Fruit fly (Drosophila melanogaster) whole organism, pupa: Measurements from ENCODE around the gene Mst84B.
A peak's percentile ranks its signal among the peaks of the same experiment; 100 is the strongest.

Source experiments
- CG10348 ChIP-seq: fragments of 200-800 bp; sonication (Bioruptor generic); IDR thresholded peaks from 2 replicates; pipeline ENCODE4 v1.3.6; 2022; ENCODE audit warnings: missing biosample characterization, missing genetic modification characterization
- CG12605 ChIP-seq: fragments of 200-800 bp; sonication (Bioruptor generic); IDR thresholded peaks from 2 replicates; pipeline ENCODE4 v1.3.6; 2022; ENCODE audit warnings: missing biosample characterization, missing genetic modification characterization
- CG13204 ChIP-seq: fragments of 200-800 bp; sonication (Bioruptor generic); optimal IDR thresholded peaks from 2 replicates; lab custom pipeline; 2018; ENCODE audit warnings: missing biosample characterization, mild to moderate bottlenecking, missing genetic modification characterization, moderate library complexity
- CG14655 ChIP-seq: fragments of 200-800 bp; sonication (Bioruptor generic); optimal IDR thresholded peaks from 3 replicates; lab custom pipeline; 2017; ENCODE audit warnings: mild to moderate bottlenecking, missing biosample characterization, missing genetic modification reagents, missing genetic modification characterization
- CG15710 ChIP-seq: fragments of 200-800 bp; sonication (Bioruptor generic); optimal IDR thresholded peaks from 2 replicates; lab custom pipeline; 2018; ENCODE audit warnings: missing biosample characterization, mild to moderate bottlenecking, missing genetic modification characterization, moderate library complexity
- CG17806 ChIP-seq: fragments of 200-800 bp; sonication (Bioruptor generic); optimal IDR thresholded peaks from 2 replicates; lab custom pipeline; 2018; ENCODE audit warnings: missing biosample characterization, mild to moderate bottlenecking, missing genetic modification characterization, moderate library complexity
- CG32121 ChIP-seq: fragments of 200-800 bp; sonication (Bioruptor generic); IDR thresholded peaks from 2 replicates; pipeline ENCODE4 v1.3.6; 2022; ENCODE audit warnings: missing biosample characterization, missing genetic modification characterization
- CG34367 ChIP-seq: fragments of 200-800 bp; sonication (Bioruptor generic); optimal IDR thresholded peaks from 2 replicates; lab custom pipeline; 2018; ENCODE audit warnings: missing biosample characterization, mild to moderate bottlenecking, missing genetic modification characterization
- CG4496 ChIP-seq: fragments of 200-800 bp; sonication (Bioruptor generic); IDR thresholded peaks from 3 replicates; pipeline ENCODE4 v1.3.6; 2022; ENCODE audit warnings: missing biosample characterization, missing genetic modification characterization
- CG8159 ChIP-seq: fragments of 200-800 bp; sonication (Bioruptor generic); optimal IDR thresholded peaks from 3 replicates; lab custom pipeline; 2018; ENCODE audit warnings: missing biosample characterization, mild to moderate bottlenecking, missing genetic modification characterization, moderate library complexity
- CG8301 ChIP-seq: fragments of 200-800 bp; sonication (Bioruptor generic); optimal IDR thresholded peaks from 2 replicates; lab custom pipeline; 2018; ENCODE audit warnings: missing biosample characterization, mild to moderate bottlenecking, missing genetic modification characterization
- CG9948 ChIP-seq: fragments of 200-800 bp; sonication (Bioruptor generic); optimal IDR thresholded peaks from 2 replicates; lab custom pipeline; 2018; ENCODE audit warnings: missing biosample characterization, mild to moderate bottlenecking, missing genetic modification characterization, moderate library complexity
- D1 ChIP-seq: fragments of 200-800 bp; sonication (Bioruptor generic); optimal IDR thresholded peaks from 2 replicates; lab custom pipeline; 2018; ENCODE audit warnings: missing biosample characterization, mild to moderate bottlenecking, missing genetic modification characterization, moderate library complexity
- EcR ChIP-seq: fragments of 200-800 bp; sonication (Bioruptor generic); optimal IDR thresholded peaks from 3 replicates; lab custom pipeline; 2019; ENCODE audit warnings: missing biosample characterization, missing genetic modification characterization, mild to moderate bottlenecking, moderate library complexity, missing genetic modification reagents
- Ets98B ChIP-seq: fragments of 200-800 bp; sonication (Bioruptor generic); IDR thresholded peaks from 2 replicates; pipeline ENCODE4 v1.3.6; 2022; ENCODE audit warnings: missing biosample characterization, missing genetic modification characterization
- Pif1A ChIP-seq: fragments of 200-800 bp; sonication (Bioruptor generic); optimal IDR thresholded peaks from 3 replicates; lab custom pipeline; 2016; ENCODE audit warnings: missing biosample characterization, missing genetic modification characterization
- Pif1B ChIP-seq: fragments of 200-800 bp; sonication (Bioruptor generic); optimal IDR thresholded peaks from 3 replicates; lab custom pipeline; 2016; ENCODE audit warnings: missing biosample characterization, missing genetic modification characterization
- Snoo ChIP-seq: fragments of 200-800 bp; sonication (Bioruptor generic); optimal IDR thresholded peaks from 3 replicates; lab custom pipeline; 2017; ENCODE audit warnings: missing biosample characterization, mild to moderate bottlenecking, missing genetic modification characterization, inconsistent platforms
- fd96Ca ChIP-seq: fragments of 200-800 bp; sonication (Bioruptor generic); IDR thresholded peaks from 3 replicates; pipeline ENCODE4 v1.3.6; 2022; ENCODE audit warnings: missing biosample characterization, missing genetic modification characterization
- gl ChIP-seq: fragments of 200-800 bp; sonication (Bioruptor generic); optimal IDR thresholded peaks from 2 replicates; lab custom pipeline; 2018; ENCODE audit warnings: missing biosample characterization, mild to moderate bottlenecking, missing genetic modification characterization
- rn ChIP-seq: fragments of 200-800 bp; sonication (Bioruptor generic); IDR thresholded peaks from 2 replicates; pipeline ENCODE4 v1.3.6; 2022; ENCODE audit warnings: missing biosample characterization, missing genetic modification characterization

Mst84B gene

dm6 chr3R:7080157-7080916, 18.4 kb downstream of the Mst84B start, which contains the start of gene Ref1:
TSS of gene Ref1 (minus strand) at chr3R:7080387.
- no peak for TF ChIP-seq Ets98B
- TF ChIP-seq EcR: no peak
- TF ChIP-seq gl (tag; lab: Kevin White, UChicago): no peak
- no peak for TF ChIP-seq CG32121 (GFP tag; lab: Robert Waterston, UW)
- no peak for TF ChIP-seq fd96Ca (GFP tag; lab: Robert Waterston, UW)
- TF ChIP-seq rn (GFP tag; lab: Robert Waterston, UW): no peak
- no peak for TF ChIP-seq CG4496
- no peak for TF ChIP-seq Pif1A (GFP tag; lab: Kevin White, UChicago)
- TF ChIP-seq CG15710 (tag; lab: Kevin White, UChicago): no peak
- no peak for TF ChIP-seq CG10348 (GFP tag; lab: Robert Waterston, UW)
- no peak for TF ChIP-seq D1 (tag; lab: Kevin White, UChicago)
- TF ChIP-seq CG9948: no peak
- no peak for TF ChIP-seq Snoo
- no peak for TF ChIP-seq CG12605
- TF ChIP-seq CG8301 (tag; lab: Kevin White, UChicago): no peak
- no peak for TF ChIP-seq Pif1B
- no peak for TF ChIP-seq CG17806 (tag; lab: Kevin White, UChicago)

dm6 chr3R:7081972-7082371, 20.0 kb downstream of the Mst84B start, which contains the start of gene Dpck:
TSS of gene Dpck (plus strand) at chr3R:7082182.
- TF ChIP-seq CG10348 (GFP tag; lab: Robert Waterston, UW) (no peak), CG17806 (tag; lab: Kevin White, UChicago) (peak; percentile 19), CG32121 (GFP tag; lab: Robert Waterston, UW) (peak; percentile 28; the same call in 1 of the 2 replicates), Pif1B (peak; percentile 14), fd96Ca (GFP tag; lab: Robert Waterston, UW) (0 out of 3 replicates have a peak, but pooled peaks have one; percentile 38), D1 (tag; lab: Kevin White, UChicago) (no peak), CG34367 (tag; lab: Kevin White, UChicago) (peak; percentile 31), gl (tag; lab: Kevin White, UChicago) (peak; percentile 71), rn (GFP tag; lab: Robert Waterston, UW) (no peak), CG4496 (peak; percentile 57), Pif1A (GFP tag; lab: Kevin White, UChicago) (no peak), CG12605 (peak; percentile 59; the same call in 1 of the 2 replicates), Ets98B (peak; percentile 60), CG9948 (no peak), CG14655 (no peak), CG8301 (tag; lab: Kevin White, UChicago) (peak; percentile 22), Snoo (peak; percentile 33), CG15710 (tag; lab: Kevin White, UChicago) (peak; percentile 22), CG8159 (tag; lab: Kevin White, UChicago) (peak; percentile 48)

dm6 chr3R:7083750-7084149, 21.8 kb downstream of the Mst84B start:
- TF ChIP-seq CG13204: no peak
- TF ChIP-seq CG12605: no peak
- TF ChIP-seq CG8159 (tag; lab: Kevin White, UChicago): no peak
- no peak for TF ChIP-seq rn (GFP tag; lab: Robert Waterston, UW)
- TF ChIP-seq Pif1B: no peak
- TF ChIP-seq EcR: no peak
- no peak for TF ChIP-seq CG14655
- TF ChIP-seq CG4496: no peak
- TF ChIP-seq CG10348 (GFP tag; lab: Robert Waterston, UW): no peak
- no peak for TF ChIP-seq CG9948
- TF ChIP-seq CG15710 (tag; lab: Kevin White, UChicago): no peak

dm6 chr3R:7085455-7085854, 23.5 kb downstream of the Mst84B start:
- no peak for TF ChIP-seq CG8159 (tag; lab: Kevin White, UChicago)

- no peak for TF ChIP-seq CG32121 (GFP tag; lab: Robert Waterston, UW)
- TF ChIP-seq CG8301 (tag; lab: Kevin White, UChicago): no peak
- no peak for TF ChIP-seq CG4496
- no peak for TF ChIP-seq EcR
- TF ChIP-seq CG10348 (GFP tag; lab: Robert Waterston, UW): no peak
- TF ChIP-seq rn (GFP tag; lab: Robert Waterston, UW): no peak
- TF ChIP-seq CG13204: no peak
- no peak for TF ChIP-seq D1 (tag; lab: Kevin White, UChicago)
- TF ChIP-seq CG15710 (tag; lab: Kevin White, UChicago): no peak
- TF ChIP-seq CG9948: no peak
- no peak for TF ChIP-seq gl (tag; lab: Kevin White, UChicago)
- no peak for TF ChIP-seq CG8159 (tag; lab: Kevin White, UChicago)
- TF ChIP-seq Ets98B: no peak
- no peak for TF ChIP-seq CG14655
- no peak for TF ChIP-seq CG34367 (tag; lab: Kevin White, UChicago)
- TF ChIP-seq CG17806 (tag; lab: Kevin White, UChicago): no peak
These were observed 24.0 kb downstream of the Mst84B start, which contains the start of gene Tailor for dm6 chr3R:7085983-7086376. TSS of gene Tailor (minus strand) at chr3R:7086083.
